Worm (Caenorhabditis elegans) whole organism, young adult: ENCODE data around the gene K08B12.3.

Experiments used
- B0035.1 ChIP-seq: sonication (generic microtip); optimal IDR thresholded peaks from 2 replicates; lab custom pipeline; 2016; ENCODE audit warnings: missing genetic modification characterization, mild to moderate bottlenecking, missing compliant biosample characterization, missing genotype, missing genetic modification reagents
- B0261.1 ChIP-seq: sonication (generic microtip); optimal IDR thresholded peaks from 2 replicates; lab custom pipeline; 2016; ENCODE audit warnings: mild to moderate bottlenecking, missing genetic modification characterization, moderate library complexity, missing compliant biosample characterization
- D2030.7 ChIP-seq: fragments of 200-800 bp; sonication (Bioruptor generic); IDR thresholded peaks from 2 replicates; pipeline ENCODE4 v1.3.6; 2022; ENCODE audit warnings: missing genetic modification reagents, missing genetic modification characterization, missing compliant biosample characterization
- F23B12.7 ChIP-seq: sonication (generic microtip); optimal IDR thresholded peaks from 2 replicates; lab custom pipeline; 2017; ENCODE audit warnings: missing genetic modification characterization, mild to moderate bottlenecking, missing compliant biosample characterization, antibody characterized with exemption, moderate library complexity; ENCODE audit not compliant: insufficient read depth
- F37B4.10 ChIP-seq: fragments of 200-800 bp; sonication (Bioruptor generic); IDR thresholded peaks from 2 replicates; pipeline ENCODE4 v1.3.6; 2022; ENCODE audit warnings: missing genetic modification characterization, missing compliant biosample characterization
- F52B5.7 ChIP-seq: sonication (generic microtip); optimal IDR thresholded peaks from 2 replicates; lab custom pipeline; 2016; ENCODE audit warnings: mild to moderate bottlenecking, missing genetic modification characterization, missing compliant biosample characterization
- F55B11.4 ChIP-seq: sonication (generic microtip); optimal IDR thresholded peaks from 2 replicates; lab custom pipeline; 2016; ENCODE audit warnings: missing compliant biosample characterization, missing genetic modification characterization, borderline replicate concordance; ENCODE audit not compliant: insufficient read depth
- K12H6.12 ChIP-seq: fragments of 200-800 bp; sonication (Bioruptor generic); optimal IDR thresholded peaks from 2 replicates; lab custom pipeline; 2018; ENCODE audit warnings: mild to moderate bottlenecking, missing genetic modification characterization, missing compliant biosample characterization
- T07F8.4 ChIP-seq: sonication (generic microtip); optimal IDR thresholded peaks from 2 replicates; lab custom pipeline; 2016; ENCODE audit warnings: mild to moderate bottlenecking, missing genetic modification characterization, moderate library complexity, missing compliant biosample characterization
- Y53F4B.3 ChIP-seq: fragments of 200-800 bp; sonication (Bioruptor generic); IDR thresholded peaks from 2 replicates; pipeline ENCODE4 v1.3.6; 2022; ENCODE audit warnings: missing genetic modification reagents, missing genetic modification characterization, missing compliant biosample characterization
- Y56A3A.18 ChIP-seq: fragments of 200-800 bp; sonication (Bioruptor generic); IDR thresholded peaks from 2 replicates; pipeline ENCODE4 v1.3.6; 2022; ENCODE audit warnings: missing genetic modification reagents, missing genetic modification characterization, missing compliant biosample characterization
- akir-1 ChIP-seq: fragments of 200-800 bp; sonication (Bioruptor generic); optimal IDR thresholded peaks from 2 replicates; lab custom pipeline; 2018; ENCODE audit warnings: mild to moderate bottlenecking, missing genetic modification characterization, moderate library complexity, missing compliant biosample characterization
- ama-1 ChIP-seq, 3 experiments: fragments of 150-350 bp in 1 of 3; sonication (generic microtip) in 2 of 3; optimal IDR thresholded peaks; 2 replicates each; lab custom pipeline; 2014 to 2018; ENCODE audit warnings: missing biosample characterization in 2 of 3, missing genetic modification characterization in 2 of 3, missing genetic modification reagents in 2 of 3
- atf-7 ChIP-seq: sonication (generic microtip); optimal IDR thresholded peaks from 2 replicates; lab custom pipeline; 2017; ENCODE audit warnings: mild to moderate bottlenecking, missing genetic modification characterization, missing compliant biosample characterization
- athp-1 ChIP-seq: sonication (generic microtip); optimal IDR thresholded peaks from 2 replicates; lab custom pipeline; 2017; ENCODE audit warnings: mild to moderate bottlenecking, missing genetic modification characterization, missing compliant biosample characterization
- attf-3 ChIP-seq: fragments of 200-800 bp; sonication (Bioruptor generic); conservative IDR thresholded peaks from 2 replicates; pipeline ENCODE4 v1.3.6; 2022; ENCODE audit warnings: missing genetic modification reagents, missing genetic modification characterization, missing compliant biosample characterization
- attf-5 ChIP-seq: fragments of 200-800 bp; sonication (Bioruptor generic); optimal IDR thresholded peaks from 2 replicates; lab custom pipeline; 2018; ENCODE audit warnings: mild to moderate bottlenecking, missing genetic modification characterization, missing compliant biosample characterization
- cebp-1 ChIP-seq, 2 experiments: fragments of 200-800 bp in 1 of 2; sonication (Bioruptor generic) in 1 of 2; sonication (generic microtip) in 1 of 2; IDR thresholded peaks in 1 of 2; optimal IDR thresholded peaks in 1 of 2; 2 replicates each; pipeline versions ENCODE4 v1.3.6 to Lab custom; 2017 to 2022; ENCODE audit warnings: missing compliant biosample characterization in 2 of 2, missing genetic modification characterization in 2 of 2, mild to moderate bottlenecking in 1 of 2, missing genetic modification reagents in 1 of 2, moderate library complexity in 1 of 2
- ceh-27 ChIP-seq: fragments of 200-800 bp; sonication (Bioruptor generic); optimal IDR thresholded peaks from 2 replicates; lab custom pipeline; 2018; ENCODE audit warnings: mild to moderate bottlenecking, missing genetic modification characterization, moderate library complexity, missing compliant biosample characterization
- dpff-1 ChIP-seq: sonication (generic microtip); optimal IDR thresholded peaks from 2 replicates; lab custom pipeline; 2017; ENCODE audit warnings: mild to moderate bottlenecking, missing genetic modification characterization, missing compliant biosample characterization
- egl-18 ChIP-seq: fragments of 200-800 bp; sonication (Bioruptor generic); IDR thresholded peaks from 2 replicates; pipeline ENCODE4 v1.3.6; 2022; ENCODE audit warnings: missing genetic modification reagents, missing genetic modification characterization, missing compliant biosample characterization
- egl-44 ChIP-seq: fragments of 200-800 bp; sonication (Bioruptor generic); IDR thresholded peaks from 2 replicates; pipeline ENCODE4 v1.3.6; 2022; ENCODE audit warnings: missing genetic modification reagents, missing genetic modification characterization, missing compliant biosample characterization
- him-1 ChIP-seq: sonication (generic microtip); optimal IDR thresholded peaks from 2 replicates; lab custom pipeline; 2016; ENCODE audit warnings: missing genotype, missing genetic modification reagents, missing genetic modification characterization, missing compliant biosample characterization
- hmg-1.2 ChIP-seq: fragments of 200-800 bp; sonication (Bioruptor generic); IDR thresholded peaks from 2 replicates; pipeline ENCODE4 v1.3.6; 2022; ENCODE audit warnings: missing genetic modification reagents, missing genetic modification characterization, missing compliant biosample characterization
- hrde-1 ChIP-seq: sonication (generic microtip); optimal IDR thresholded peaks from 2 replicates; lab custom pipeline; 2016; ENCODE audit warnings: missing genetic modification characterization, mild to moderate bottlenecking, missing compliant biosample characterization, moderate library complexity, missing genotype, missing genetic modification reagents, borderline replicate concordance
- hsf-1 ChIP-seq: fragments of 200-800 bp; sonication (Bioruptor generic); IDR thresholded peaks from 2 replicates; pipeline ENCODE4 v1.3.6; 2022; ENCODE audit warnings: missing genetic modification reagents, missing genetic modification characterization, missing compliant biosample characterization
- let-526 ChIP-seq: fragments of 200-800 bp; sonication (Bioruptor generic); IDR thresholded peaks from 2 replicates; pipeline ENCODE4 v1.3.6; 2022; ENCODE audit warnings: missing genetic modification reagents, missing genetic modification characterization, missing compliant biosample characterization
- lin-35 ChIP-seq, 3 experiments: fragments of 150-350 bp in 2 of 3; sonication (generic microtip) in 1 of 3; optimal IDR thresholded peaks; 2 replicates each; lab custom pipeline; 2014 to 2018; ENCODE audit warnings: missing biosample characterization in 3 of 3, missing genetic modification characterization in 3 of 3, missing genetic modification reagents in 3 of 3
- lin-54 ChIP-seq: fragments of 200-800 bp; sonication (Bioruptor generic); optimal IDR thresholded peaks from 2 replicates; lab custom pipeline; 2018; ENCODE audit warnings: mild to moderate bottlenecking, missing genetic modification characterization, missing compliant biosample characterization
- lir-1 ChIP-seq: fragments of 200-800 bp; sonication (Bioruptor generic); conservative IDR thresholded peaks from 2 replicates; pipeline ENCODE4 v1.3.6; 2022; ENCODE audit warnings: missing genetic modification reagents, missing genetic modification characterization, missing compliant biosample characterization
- madf-6 ChIP-seq: fragments of 200-800 bp; sonication (Bioruptor generic); IDR thresholded peaks from 2 replicates; pipeline ENCODE4 v1.3.6; 2022; ENCODE audit warnings: missing genetic modification reagents, missing genetic modification characterization, missing compliant biosample characterization
- nfya-1 ChIP-seq: sonication (generic microtip); optimal IDR thresholded peaks from 2 replicates; lab custom pipeline; 2017; ENCODE audit warnings: antibody characterized with exemption, missing compliant biosample characterization, missing genetic modification characterization, borderline replicate concordance; ENCODE audit not compliant: insufficient read depth
- nfyb-1 ChIP-seq: fragments of 200-800 bp; sonication (Bioruptor generic); IDR thresholded peaks from 2 replicates; pipeline ENCODE4 v1.3.6; 2022; ENCODE audit warnings: missing genetic modification reagents, missing genetic modification characterization, missing compliant biosample characterization
- nhr-120 ChIP-seq: fragments of 200-800 bp; sonication (Bioruptor generic); IDR thresholded peaks from 2 replicates; pipeline ENCODE4 v1.3.6; 2022; ENCODE audit warnings: missing genetic modification characterization, missing compliant biosample characterization
- nhr-179 ChIP-seq: sonication (generic microtip); optimal IDR thresholded peaks from 2 replicates; lab custom pipeline; 2016; ENCODE audit warnings: mild to moderate bottlenecking, missing genetic modification characterization, missing compliant biosample characterization
- nhr-80 ChIP-seq: sonication (generic microtip); optimal IDR thresholded peaks from 2 replicates; lab custom pipeline; 2016; ENCODE audit warnings: missing genetic modification characterization, missing compliant biosample characterization
- nhr-90 ChIP-seq: sonication (generic microtip); optimal IDR thresholded peaks from 2 replicates; lab custom pipeline; 2016; ENCODE audit warnings: missing genotype, mild to moderate bottlenecking, missing genetic modification characterization, missing compliant biosample characterization
- pbrm-1 ChIP-seq: fragments of 200-800 bp; sonication (Bioruptor generic); IDR thresholded peaks from 2 replicates; pipeline ENCODE4 v1.3.6; 2022; ENCODE audit warnings: missing genetic modification reagents, missing genetic modification characterization, missing compliant biosample characterization
- pha-4 ChIP-seq: fragments of 150-350 bp; sonication (generic microtip); optimal IDR thresholded peaks from 2 replicates; lab custom pipeline; 2014; ENCODE audit warnings: missing biosample characterization, missing genetic modification reagents, missing genetic modification characterization
- rcor-1 ChIP-seq: fragments of 200-800 bp; sonication (Bioruptor generic); IDR thresholded peaks from 2 replicates; pipeline ENCODE4 v1.3.6; 2022; ENCODE audit warnings: missing genetic modification reagents, missing genetic modification characterization, missing compliant biosample characterization
- rec-8 ChIP-seq, 2 experiments: sonication (generic microtip); optimal IDR thresholded peaks; 2 replicates each; lab custom pipeline; 2016; ENCODE audit warnings: mild to moderate bottlenecking in 2 of 2, missing genetic modification characterization in 2 of 2, missing genetic modification reagents in 2 of 2, missing genotype in 2 of 2, missing biosample characterization in 1 of 2, missing compliant biosample characterization in 1 of 2, moderate library complexity in 1 of 2
- repo-1 ChIP-seq: sonication (generic microtip); optimal IDR thresholded peaks from 2 replicates; lab custom pipeline; 2017; ENCODE audit warnings: mild to moderate bottlenecking, missing genetic modification characterization, missing compliant biosample characterization
- snpc-1.1 ChIP-seq: sonication (generic microtip); optimal IDR thresholded peaks from 2 replicates; lab custom pipeline; 2017; ENCODE audit warnings: missing genetic modification characterization, mild to moderate bottlenecking, missing compliant biosample characterization, antibody characterized with exemption, moderate library complexity, missing genotype, missing genetic modification reagents; ENCODE audit not compliant: insufficient read depth
- tbp1 ChIP-seq: fragments of 200-800 bp; sonication (Bioruptor generic); optimal IDR thresholded peaks from 2 replicates; lab custom pipeline; 2018; ENCODE audit warnings: mild to moderate bottlenecking, missing genetic modification characterization, missing compliant biosample characterization
- unc-130 ChIP-seq: sonication (generic microtip); optimal IDR thresholded peaks from 2 replicates; lab custom pipeline; 2016; ENCODE audit warnings: missing genetic modification reagents, missing genetic modification characterization, missing compliant biosample characterization
- zfh-2 ChIP-seq: fragments of 200-800 bp; sonication (Bioruptor generic); conservative IDR thresholded peaks from 2 replicates; pipeline ENCODE4 v1.3.6; 2022; ENCODE audit warnings: missing genetic modification reagents, missing genetic modification characterization, missing compliant biosample characterization
- ztf-18 ChIP-seq: sonication (generic microtip); optimal IDR thresholded peaks from 2 replicates; lab custom pipeline; 2016; ENCODE audit warnings: missing genotype, mild to moderate bottlenecking, missing genetic modification characterization, missing compliant biosample characterization
- ztf-26 ChIP-seq: sonication (generic microtip); optimal IDR thresholded peaks from 2 replicates; lab custom pipeline; 2017; ENCODE audit warnings: missing genetic modification characterization, missing compliant biosample characterization

The K08B12.3 gene

ce11 chrV:6247397-6247796, 12.4 kb downstream of the K08B12.3 start (continued):
- TF ChIP-seq akir-1 (GFP tag; lab: Kevin White, UChicago), result no peak
- no peak for TF ChIP-seq lir-1
- TF ChIP-seq pha-4 (tag; lab: Kevin White, UChicago), result no peak
- TF ChIP-seq dpff-1 (tag; lab: Kevin White, UChicago), result no peak
- TF ChIP-seq athp-1 (tag; lab: Kevin White, UChicago), result no peak
- no peak for TF ChIP-seq nhr-179 (tag; lab: Kevin White, UChicago)
- peak; percentile 18 for TF ChIP-seq attf-5
- TF ChIP-seq hsf-1 (GFP tag; lab: Robert Waterston, UW), result no peak
- no peak for TF ChIP-seq nhr-120
- no peak for TF ChIP-seq unc-130
- no peak for TF ChIP-seq egl-44 (GFP tag; lab: Robert Waterston, UW)
- no peak for TF ChIP-seq F55B11.4
- no peak for TF ChIP-seq snpc-1.1 (tag; lab: Kevin White, UChicago)
- TF ChIP-seq him-1, result no peak
- no peak for TF ChIP-seq B0261.1
- TF ChIP-seq cebp-1 (GFP tag; IDR thresholded peaks at IDR 0.05; lab: Robert Waterston, UW), result no peak
- TF ChIP-seq cebp-1 (tag; optimal IDR thresholded peaks at IDR 0.05; lab: Kevin White, UChicago), result peak; percentile 5
- no peak for TF ChIP-seq F52B5.7 (tag; lab: Kevin White, UChicago)
- TF ChIP-seq D2030.7 (GFP tag; lab: Robert Waterston, UW), result no peak
- TF ChIP-seq egl-18, result no peak
- TF ChIP-seq ceh-27, result no peak
- no peak for TF ChIP-seq F37B4.10 (GFP tag; lab: Robert Waterston, UW)
- no peak for TF ChIP-seq let-526
- TF ChIP-seq rec-8 (tag; optimal IDR thresholded peaks at IDR 0.05; lab: Kevin White, UChicago), result no peak
- no peak for TF ChIP-seq B0035.1 (tag; lab: Kevin White, UChicago)
- peak; percentile 7 for TF ChIP-seq tbp1 (GFP tag; lab: Kevin White, UChicago)
- TF ChIP-seq lin-54 (GFP tag; lab: Kevin White, UChicago), result no peak
- no peak for TF ChIP-seq zfh-2
- TF ChIP-seq attf-3 (GFP tag; lab: Robert Waterston, UW), result no peak
- TF ChIP-seq rcor-1 (GFP tag; lab: Robert Waterston, UW), result 0 out of 2 replicates have a peak, but pooled peaks have one; percentile 11
- no peak for TF ChIP-seq nhr-90
- no peak for TF ChIP-seq Y53F4B.3 (GFP tag; lab: Robert Waterston, UW)
- no peak for TF ChIP-seq pbrm-1 (GFP tag; lab: Robert Waterston, UW)
- no peak for TF ChIP-seq ztf-18 (tag; lab: Kevin White, UChicago)
- peak; percentile 60 for TF ChIP-seq nhr-80
- no peak for TF ChIP-seq nfya-1 (tag; lab: Kevin White, UChicago)
- no peak for TF ChIP-seq hrde-1
- TF ChIP-seq hmg-1.2 (GFP tag; lab: Robert Waterston, UW), result peak; percentile 35; the same call in 1 of the 2 replicates
- no peak for TF ChIP-seq ama-1 (optimal IDR thresholded peaks at IDR 0.05; lab: Kevin White, UChicago)
- no peak for TF ChIP-seq ama-1 (GFP tag; optimal IDR thresholded peaks at IDR 0.05; lab: Kevin White, UChicago)
- TF ChIP-seq atf-7 (tag; lab: Kevin White, UChicago), result peak; percentile 7
- no peak for TF ChIP-seq madf-6 (GFP tag; lab: Robert Waterston, UW)
- TF ChIP-seq K12H6.12, result no peak
- TF ChIP-seq ztf-26, result peak; percentile 48
- TF ChIP-seq Y56A3A.18 (GFP tag; lab: Robert Waterston, UW), result no peak
- no peak for TF ChIP-seq lin-35 (GFP tag; optimal IDR thresholded peaks at IDR 0.05; lab: Kevin White, UChicago)
- no peak for TF ChIP-seq nfyb-1 (GFP tag; lab: Robert Waterston, UW)
- no peak for TF ChIP-seq repo-1 (tag; lab: Kevin White, UChicago)
- TF ChIP-seq F23B12.7 (tag; lab: Kevin White, UChicago), result no peak
- no peak for TF ChIP-seq T07F8.4
